Fruit fly (Drosophila melanogaster) whole organism, embryonic: ENCODE results near the gene Obp19c.

ENCODE experiments used
- CG10565 ChIP-seq: fragments of 200-800 bp; sonication (Bioruptor generic); optimal IDR thresholded peaks from 3 replicates; lab custom pipeline; 2016; ENCODE audit warnings: missing biosample characterization, mild to moderate bottlenecking, missing genetic modification characterization
- CG10959 ChIP-seq: fragments of 200-800 bp; sonication (Bioruptor generic); IDR thresholded peaks from 2 replicates; pipeline ENCODE4 v1.3.6; 2022; ENCODE audit warnings: missing biosample characterization, missing genetic modification characterization
- CG12391 ChIP-seq: fragments of 200-800 bp; sonication (Bioruptor generic); optimal IDR thresholded peaks from 3 replicates; lab custom pipeline; 2018; ENCODE audit warnings: missing biosample characterization, mild to moderate bottlenecking, missing genetic modification characterization, moderate library complexity
- CG13296 ChIP-seq: fragments of 200-800 bp; sonication (Bioruptor generic); optimal IDR thresholded peaks from 3 replicates; lab custom pipeline; 2018; ENCODE audit warnings: missing biosample characterization, mild to moderate bottlenecking, missing genetic modification characterization
- CG18011 ChIP-seq: fragments of 200-800 bp; sonication (Bioruptor generic); optimal IDR thresholded peaks from 2 replicates; lab custom pipeline; 2017; ENCODE audit warnings: missing biosample characterization, missing genetic modification characterization, mild to moderate bottlenecking, moderate library complexity, missing genotype
- CG2199 ChIP-seq: fragments of 200-800 bp; sonication (Bioruptor generic); IDR thresholded peaks from 3 replicates; pipeline ENCODE4 v1.3.6; 2022; ENCODE audit warnings: missing biosample characterization, missing genetic modification characterization
- CG2889 ChIP-seq: fragments of 200-800 bp; sonication (Bioruptor generic); IDR thresholded peaks from 3 replicates; pipeline ENCODE4 v1.3.6; 2022; ENCODE audit warnings: missing biosample characterization, missing genetic modification characterization
- CG30403 ChIP-seq: fragments of 200-800 bp; sonication (Bioruptor generic); optimal IDR thresholded peaks from 3 replicates; lab custom pipeline; 2016; ENCODE audit warnings: missing biosample characterization, missing genetic modification characterization
- CG31441 ChIP-seq: fragments of 200-800 bp; sonication (Bioruptor generic); IDR thresholded peaks from 2 replicates; pipeline ENCODE4 v1.3.6; 2022; ENCODE audit warnings: missing biosample characterization, missing genetic modification characterization
- CG34422 ChIP-seq: fragments of 200-800 bp; sonication (Bioruptor generic); IDR thresholded peaks from 3 replicates; pipeline ENCODE4 v1.3.6; 2022; ENCODE audit warnings: missing biosample characterization, missing genetic modification characterization
- CG3847 ChIP-seq: fragments of 200-800 bp; sonication (Bioruptor generic); IDR thresholded peaks from 2 replicates; pipeline ENCODE4 v1.3.6; 2022; ENCODE audit warnings: missing biosample characterization, missing genetic modification characterization
- CG9215 ChIP-seq: fragments of 200-800 bp; sonication (Bioruptor generic); IDR thresholded peaks from 2 replicates; pipeline ENCODE4 v1.3.6; 2022; ENCODE audit warnings: missing biosample characterization, missing genetic modification characterization
- CG9797 ChIP-seq: fragments of 200-800 bp; sonication (Bioruptor generic); optimal IDR thresholded peaks from 3 replicates; lab custom pipeline; 2018; ENCODE audit warnings: missing biosample characterization, mild to moderate bottlenecking, missing genetic modification characterization
- CG9876 ChIP-seq: fragments of 200-800 bp; sonication (Bioruptor generic); optimal IDR thresholded peaks from 2 replicates; lab custom pipeline; 2016; ENCODE audit warnings: missing biosample characterization, missing genetic modification characterization
- Dek ChIP-seq: fragments of 200-800 bp; sonication (Bioruptor generic); optimal IDR thresholded peaks from 3 replicates; lab custom pipeline; 2019; ENCODE audit warnings: missing biosample characterization, mild to moderate bottlenecking, missing genetic modification characterization, moderate library complexity
- Dref ChIP-seq: fragments of 200-800 bp; sonication (Bioruptor generic); IDR thresholded peaks from 2 replicates; pipeline ENCODE4 v1.3.6; 2022; ENCODE audit warnings: missing biosample characterization, missing genetic modification characterization
- Ets65A ChIP-seq: fragments of 200-800 bp; sonication (Bioruptor generic); peaks from one replicate; lab custom pipeline; 2016; ENCODE audit warnings: missing biosample characterization, missing genetic modification characterization
- Hand ChIP-seq: fragments of 200-800 bp; sonication (Bioruptor generic); optimal IDR thresholded peaks from 2 replicates; lab custom pipeline; 2017; ENCODE audit warnings: mild to moderate bottlenecking, missing biosample characterization, missing genetic modification reagents, missing genetic modification characterization
- Hr3 ChIP-seq: fragments of 200-800 bp; sonication (Bioruptor generic); optimal IDR thresholded peaks from 3 replicates; lab custom pipeline; 2016; ENCODE audit warnings: missing biosample characterization, missing genetic modification characterization
- Hr39 ChIP-seq: fragments of >200 bp; optimal IDR thresholded peaks from 2 replicates; lab custom pipeline; 2017
- Kr ChIP-seq: fragments of 200-800 bp; sonication (Bioruptor generic); optimal IDR thresholded peaks from 2 replicates; lab custom pipeline; 2017; ENCODE audit warnings: missing biosample characterization, mild to moderate bottlenecking, missing genetic modification characterization
- MESR4 ChIP-seq: fragments of 200-800 bp; sonication (Bioruptor generic); optimal IDR thresholded peaks from 2 replicates; lab custom pipeline; 2018; ENCODE audit warnings: missing biosample characterization, mild to moderate bottlenecking, missing genetic modification characterization, moderate library complexity
- Myb ChIP-seq: fragments of 200-800 bp; sonication (Bioruptor generic); optimal IDR thresholded peaks from 2 replicates; lab custom pipeline; 2016; ENCODE audit warnings: missing biosample characterization, missing genetic modification characterization
- NC2α ChIP-seq: fragments of 200-800 bp; sonication (Bioruptor generic); optimal IDR thresholded peaks from 2 replicates; lab custom pipeline; 2016; ENCODE audit warnings: missing biosample characterization, missing genetic modification characterization
- Nf-YB ChIP-seq: fragments of 200-800 bp; sonication (Bioruptor generic); optimal IDR thresholded peaks from 3 replicates; lab custom pipeline; 2019; ENCODE audit warnings: missing biosample characterization, mild to moderate bottlenecking, missing genetic modification characterization, moderate library complexity
- NfI ChIP-seq: fragments of 200-800 bp; sonication (Bioruptor generic); optimal IDR thresholded peaks from 3 replicates; lab custom pipeline; 2018; ENCODE audit warnings: missing biosample characterization, mild to moderate bottlenecking, missing genetic modification characterization, moderate library complexity
- Pdp1 ChIP-seq, 2 experiments: fragments of 200-800 bp; sonication (Bioruptor generic); optimal IDR thresholded peaks; 3 replicates each; lab custom pipeline; 2016; ENCODE audit warnings: missing biosample characterization in 2 of 2, missing genetic modification characterization in 2 of 2, mild to moderate bottlenecking in 1 of 2, moderate library complexity in 1 of 2
- Rx ChIP-seq: fragments of 200-800 bp; sonication (Bioruptor generic); IDR thresholded peaks from 2 replicates; pipeline ENCODE4 v1.3.6; 2022; ENCODE audit warnings: missing biosample characterization, missing genetic modification characterization
- Side ChIP-seq: fragments of 200-800 bp; sonication (Bioruptor generic); optimal IDR thresholded peaks from 2 replicates; lab custom pipeline; 2016; ENCODE audit warnings: missing biosample characterization, missing genetic modification characterization
- Sry-δ ChIP-seq: fragments of 200-800 bp; sonication (Bioruptor generic); optimal IDR thresholded peaks from 2 replicates; lab custom pipeline; 2016; ENCODE audit warnings: missing biosample characterization, missing genetic modification characterization
- Taf1 ChIP-seq: fragments of 200-800 bp; sonication (Bioruptor generic); IDR thresholded peaks from 2 replicates; pipeline ENCODE4 v1.3.6; 2022; ENCODE audit warnings: missing biosample characterization, missing genetic modification characterization
- amos ChIP-seq: fragments of 200-800 bp; sonication (Bioruptor generic); IDR thresholded peaks from 2 replicates; pipeline ENCODE4 v1.3.6; 2022; ENCODE audit warnings: missing biosample characterization, missing genetic modification characterization; ENCODE audit not compliant: partially characterized antibody
- corto ChIP-seq: fragments of 200-800 bp; sonication (Bioruptor generic); optimal IDR thresholded peaks from 2 replicates; lab custom pipeline; 2016; ENCODE audit warnings: missing biosample characterization, mild to moderate bottlenecking, missing genetic modification characterization, moderate library complexity
- gfzf ChIP-seq: fragments of 200-800 bp; sonication (Bioruptor generic); optimal IDR thresholded peaks from 2 replicates; lab custom pipeline; 2016; ENCODE audit warnings: missing biosample characterization, mild to moderate bottlenecking, missing genetic modification characterization, moderate library complexity
- jing ChIP-seq: fragments of 200-800 bp; sonication (Bioruptor generic); optimal IDR thresholded peaks from 2 replicates; lab custom pipeline; 2018; ENCODE audit warnings: missing biosample characterization, mild to moderate bottlenecking, missing genetic modification characterization
- knrl ChIP-seq: fragments of 200-800 bp; sonication (Bioruptor generic); IDR thresholded peaks from 3 replicates; pipeline ENCODE4 v1.3.6; 2022; ENCODE audit warnings: missing biosample characterization, missing genetic modification characterization; ENCODE audit not compliant: partially characterized antibody
- lab ChIP-seq: fragments of 200-800 bp; sonication (Bioruptor generic); optimal IDR thresholded peaks from 3 replicates; lab custom pipeline; 2017; ENCODE audit warnings: missing biosample characterization, missing genetic modification characterization, mild to moderate bottlenecking, moderate library complexity, missing genetic modification reagents
- nau ChIP-seq: fragments of 200-800 bp; sonication (Bioruptor generic); optimal IDR thresholded peaks from 3 replicates; lab custom pipeline; 2017; ENCODE audit warnings: missing biosample characterization, mild to moderate bottlenecking, missing genetic modification characterization, missing genetic modification reagents
- oc ChIP-seq: fragments of 200-800 bp; sonication (Bioruptor generic); optimal IDR thresholded peaks from 2 replicates; lab custom pipeline; 2018; ENCODE audit warnings: missing biosample characterization, mild to moderate bottlenecking, missing genetic modification characterization, moderate library complexity
- pita ChIP-seq: fragments of 200-800 bp; sonication (Bioruptor generic); optimal IDR thresholded peaks from 2 replicates; lab custom pipeline; 2017; ENCODE audit warnings: missing biosample characterization, mild to moderate bottlenecking, missing genetic modification characterization
- pnt ChIP-seq: fragments of 200-800 bp; sonication (Bioruptor generic); optimal IDR thresholded peaks from 3 replicates; lab custom pipeline; 2016; ENCODE audit warnings: missing biosample characterization, missing genetic modification characterization
- prd ChIP-seq, 3 experiments: fragments of >200 bp in 2 of 3; fragments of 200-800 bp in 1 of 3; sonication (Bioruptor generic) in 1 of 3; optimal IDR thresholded peaks in 2 of 3; IDR thresholded peaks in 1 of 3; 2 replicates in 2 of 3; 3 replicates in 1 of 3; pipeline versions ENCODE4 v1.3.6 to Lab custom; 2017 to 2022; ENCODE audit warnings: missing biosample characterization in 1 of 3, missing genetic modification characterization in 1 of 3
- pum ChIP-seq: fragments of 200-800 bp; sonication (Bioruptor generic); optimal IDR thresholded peaks from 2 replicates; lab custom pipeline; 2016; ENCODE audit warnings: missing biosample characterization, missing genetic modification characterization
- salm ChIP-seq: fragments of 200-800 bp; sonication (Bioruptor generic); optimal IDR thresholded peaks from 2 replicates; lab custom pipeline; 2018; ENCODE audit warnings: missing biosample characterization, mild to moderate bottlenecking, missing genetic modification characterization
- schlank ChIP-seq: fragments of 200-800 bp; sonication (Bioruptor generic); optimal IDR thresholded peaks from 2 replicates; lab custom pipeline; 2018; ENCODE audit warnings: missing biosample characterization, mild to moderate bottlenecking, missing genetic modification characterization
- sens ChIP-seq: fragments of 200-800 bp; sonication (Bioruptor generic); peaks from one replicate; lab custom pipeline; 2016; ENCODE audit warnings: missing biosample characterization, missing genetic modification characterization
- tin ChIP-seq: fragments of 200-800 bp; sonication (Bioruptor generic); optimal IDR thresholded peaks from 3 replicates; lab custom pipeline; 2016; ENCODE audit warnings: missing biosample characterization, missing genetic modification characterization
- ttk ChIP-seq: fragments of 200-800 bp; sonication (Bioruptor generic); IDR thresholded peaks from 2 replicates; pipeline ENCODE4 v2.1.2; 2022; ENCODE audit warnings: missing biosample characterization, missing genetic modification characterization
- wor ChIP-seq: fragments of 200-800 bp; sonication (Bioruptor generic); IDR thresholded peaks from 2 replicates; pipeline ENCODE4 v1.3.6; 2022; ENCODE audit warnings: missing biosample characterization, missing genetic modification characterization

Gene Obp19c

dm6 chrX:20393580-20393979 lies 25.2 kb downstream of the Obp19c start, which contains the start of gene Syx16 (continued):
- TF ChIP-seq Hr3 (GFP tag; lab: Kevin White, UChicago) (no peak), Pdp1 (GFP tag; optimal IDR thresholded peaks at IDR 0.05; lab: Kevin White, UChicago) (no peak), tin (no peak), Dref (GFP tag; lab: Robert Waterston, UW) (peak; percentile 45), NC2α (GFP tag; lab: Kevin White, UChicago) (no peak)

dm6 chrX:20391230-20391629 lies 27.5 kb downstream of the Obp19c start:
- TF ChIP-seq Dek (tag; lab: Kevin White, UChicago) (no peak), Ets65A (GFP tag; lab: Kevin White, UChicago) (no peak), CG34422 (GFP tag; lab: Robert Waterston, UW) (peak; percentile 41; the same call in 1 of the 3 replicates), gfzf (GFP tag; lab: Kevin White, UChicago) (peak; percentile 82), pita (GFP tag; lab: Kevin White, UChicago) (no peak), Rx (GFP tag; lab: Robert Waterston, UW) (no peak), ttk (GFP tag; lab: Robert Waterston, UW) (no peak), Hr3 (GFP tag; lab: Kevin White, UChicago) (no peak), sens (peak; percentile 9), pum (GFP tag; lab: Kevin White, UChicago) (no peak), CG12391 (tag; lab: Kevin White, UChicago) (no peak), CG13296 (GFP tag; lab: Kevin White, UChicago) (no peak), schlank (tag; lab: Kevin White, UChicago) (no peak), knrl (GFP tag; lab: Robert Waterston, UW) (peak; percentile 28; the same call in 1 of the 3 replicates), CG9797 (GFP tag; lab: Kevin White, UChicago) (peak; percentile 80), oc (tag; lab: Kevin White, UChicago) (no peak), Taf1 (no peak), CG18011 (peak; percentile 41), CG10959 (GFP tag; lab: Robert Waterston, UW) (no peak), Pdp1 (GFP tag; optimal IDR thresholded peaks at IDR 0.05; lab: Kevin White, UChicago) (no peak), Hand (GFP tag; lab: Kevin White, UChicago) (no peak), Kr (GFP tag; lab: Kevin White, UChicago) (no peak), Myb (peak; percentile 52), CG2889 (GFP tag; lab: Robert Waterston, UW) (no peak), CG31441 (no peak), CG30403 (GFP tag; lab: Kevin White, UChicago) (no peak), NfI (GFP tag; lab: Kevin White, UChicago) (no peak), Hr39 (lab: Kevin White, UChicago) (no peak), CG3847 (GFP tag; lab: Robert Waterston, UW) (no peak), Side (GFP tag; lab: Kevin White, UChicago) (no peak), lab (GFP tag; lab: Kevin White, UChicago) (no peak), salm (tag; lab: Kevin White, UChicago) (no peak), pnt (no peak), wor (no peak), Sry-δ (GFP tag; lab: Kevin White, UChicago) (peak; percentile 9), prd (optimal IDR thresholded peaks at IDR 0.05; lab: Kevin White, UChicago) (no peak), prd (GFP tag; IDR thresholded peaks at IDR 0.05; lab: Robert Waterston, UW) (no peak), CG9876 (GFP tag; lab: Kevin White, UChicago) (no peak), Nf-YB (GFP tag; lab: Kevin White, UChicago) (no peak), CG9215 (no peak), jing (GFP tag; lab: Kevin White, UChicago) (no peak), amos (peak; percentile 41; the same call in 1 of the 2 replicates), CG2199 (GFP tag; lab: Robert Waterston, UW) (0 out of 3 replicates have a peak, but pooled peaks have one; percentile 31), CG10565 (no peak), MESR4 (GFP tag; lab: Kevin White, UChicago) (peak; percentile 66), corto (GFP tag; lab: Kevin White, UChicago) (no peak), nau (GFP tag; lab: Kevin White, UChicago) (no peak)
